Worm (Caenorhabditis elegans) whole organism, L2 larva: Measurements from ENCODE around the gene mog-2.

Experiments
- alr-1 ChIP-seq: fragments of 150-350 bp; optimal IDR thresholded peaks from 2 replicates; lab custom pipeline; 2014; ENCODE audit warnings: missing biosample characterization, missing genetic modification characterization
- ceh-82 ChIP-seq: fragments of 150-350 bp; optimal IDR thresholded peaks from 2 replicates; lab custom pipeline; 2014; ENCODE audit warnings: missing biosample characterization, missing genetic modification characterization
- dmd-4 ChIP-seq: sonication (generic microtip); optimal IDR thresholded peaks from 2 replicates; lab custom pipeline; 2017; ENCODE audit warnings: missing biosample characterization, missing genetic modification characterization
- egl-27 ChIP-seq: sonication (generic microtip); optimal IDR thresholded peaks from 3 replicates; lab custom pipeline; 2017; ENCODE audit warnings: missing biosample characterization, missing genetic modification reagents, missing genetic modification characterization
- fos-1 ChIP-seq: fragments of 150-350 bp; optimal IDR thresholded peaks from 2 replicates; lab custom pipeline; 2014; ENCODE audit warnings: missing biosample characterization, missing genetic modification characterization
- gmeb-1 ChIP-seq: fragments of 150-350 bp; optimal IDR thresholded peaks from 2 replicates; lab custom pipeline; 2014; ENCODE audit warnings: missing biosample characterization, missing genetic modification characterization
- lin-39 ChIP-seq: fragments of 150-350 bp; optimal IDR thresholded peaks from 2 replicates; lab custom pipeline; 2014; ENCODE audit warnings: missing biosample characterization, missing genetic modification reagents, missing genetic modification characterization
- mdl-1 ChIP-seq, 2 experiments: fragments of 150-350 bp in 1 of 2; sonication (generic microtip) in 1 of 2; optimal IDR thresholded peaks; 2 replicates each; lab custom pipeline; 2017; ENCODE audit warnings: missing biosample characterization in 2 of 2, missing genetic modification characterization in 2 of 2
- unc-55 ChIP-seq: fragments of 150-350 bp; sonication (generic microtip); optimal IDR thresholded peaks from 3 replicates; lab custom pipeline; 2014; ENCODE audit warnings: missing biosample characterization, missing genetic modification reagents, missing genetic modification characterization
- unc-62 ChIP-seq: fragments of 150-350 bp; optimal IDR thresholded peaks from 2 replicates; lab custom pipeline; 2014; ENCODE audit warnings: missing biosample characterization, missing genetic modification reagents, missing genetic modification characterization
- zag-1 ChIP-seq: fragments of 150-350 bp; optimal IDR thresholded peaks from 2 replicates; lab custom pipeline; 2014; ENCODE audit warnings: missing biosample characterization, missing genetic modification characterization

ce11 chrII:4297259-4297658 is 26.9 kb upstream of the mog-2 start:
- TF ChIP-seq dmd-4 (tag; lab: Kevin White, UChicago) (no peak), lin-39 (tag; lab: Kevin White, UChicago) (no peak), egl-27 (tag; lab: Kevin White, UChicago) (no peak), ceh-82 (tag; lab: Kevin White, UChicago) (no peak), unc-55 (no peak), mdl-1 (tag; optimal IDR thresholded peaks at IDR 0.05; lab: Kevin White, UChicago) (no peak), zag-1 (tag; lab: Kevin White, UChicago) (no peak), gmeb-1 (tag; lab: Kevin White, UChicago) (no peak), unc-62 (GFP tag; lab: Kevin White, UChicago) (no peak), alr-1 (tag; lab: Kevin White, UChicago) (no peak), fos-1 (tag; lab: Kevin White, UChicago) (no peak)
